Worm (Caenorhabditis elegans): Measurements from ENCODE around the gene pdfr-1.

- TF ChIP-seq aly-1 (tag; optimal IDR thresholded peaks at IDR 0.05) (no peak), ama-1 (optimal IDR thresholded peaks at IDR 0.05) (no peak), tra-4 (tag; optimal IDR thresholded peaks at IDR 0.05) (no peak), scrt-1 (GFP tag; IDR thresholded peaks at IDR 0.05) (no peak), flt-1 (GFP tag; IDR thresholded peaks at IDR 0.05) (no peak), ceh-36 (tag; optimal IDR thresholded peaks at IDR 0.05) (no peak), tbx-11 (GFP tag; IDR thresholded peaks at IDR 0.05) (no peak), B0310.2 (tag; optimal IDR thresholded peaks at IDR 0.05) (no peak), hmg-4 (GFP tag; optimal IDR thresholded peaks at IDR 0.05) (no peak), hnd-1 (tag; optimal IDR thresholded peaks at IDR 0.05) (no peak)
Observed at ce11 chrIII:6592075-6592474, 59.8 kb downstream of the pdfr-1 start, which contains the start of gene F20H11.1.
